Fruit fly (Drosophila melanogaster): Measurements from ENCODE around the gene Dref.

Dref gene

dm6 chr2L:10009800-10010658 lies 43.0 kb upstream of the Dref start (continued):
- TF ChIP-seq Bdp1 (GFP tag; optimal IDR thresholded peaks at IDR 0.05) (peak; percentile 91), gt (GFP tag; IDR thresholded peaks at IDR 0.05) (peak; percentile 90), Doc2 (GFP tag; IDR thresholded peaks at IDR 0.05) (peak; percentile 94), CG10654 (GFP tag; optimal IDR thresholded peaks at IDR 0.05) (peak; percentile 95), so (GFP tag; IDR thresholded peaks at IDR 0.05) (peak; percentile 97), sima (GFP tag; optimal IDR thresholded peaks at IDR 0.05) (peak; percentile 89), emc (GFP tag; optimal IDR thresholded peaks at IDR 0.05) (peak; percentile 96), grau (tag; optimal IDR thresholded peaks at IDR 0.05) (peak; percentile 96), zen (tag; optimal IDR thresholded peaks at IDR 0.05) (peak; percentile 93), zf30C (GFP tag; optimal IDR thresholded peaks at IDR 0.05) (no peak), CG4854 (GFP tag; optimal IDR thresholded peaks at IDR 0.05) (peak; percentile 95), D19A (tag; optimal IDR thresholded peaks at IDR 0.05) (peak; percentile 91), kay (GFP tag; optimal IDR thresholded peaks at IDR 0.05) (peak; percentile 97), pzg (GFP tag; optimal IDR thresholded peaks at IDR 0.05) (peak; percentile 31), CG13894 (tag; optimal IDR thresholded peaks at IDR 0.05) (no peak), CG2116 (GFP tag; optimal IDR thresholded peaks at IDR 0.05) (peak; percentile 62), bcd (GFP tag; optimal IDR thresholded peaks at IDR 0.05) (peak; percentile 96), Sox102F (GFP tag; optimal IDR thresholded peaks at IDR 0.05) (peak; percentile 96), ranshi (GFP tag; IDR thresholded peaks at IDR 0.05) (peak; percentile 98), ATbp (GFP tag; optimal IDR thresholded peaks at IDR 0.05) (peak; percentile 94), CG17568 (GFP tag; optimal IDR thresholded peaks at IDR 0.05) (peak; percentile 93), CG3838 (GFP tag; optimal IDR thresholded peaks at IDR 0.05) (peak; percentile 89), crp (GFP tag; optimal IDR thresholded peaks at IDR 0.05) (peak; percentile 11 to 78), slou (GFP tag; optimal IDR thresholded peaks at IDR 0.05) (peak; percentile 94), sna (GFP tag; IDR thresholded peaks at IDR 0.05; ENCODE audit: partially characterized antibody) (0 out of 2 replicates have a peak, but pooled peaks have one; percentile 18), fu2 (GFP tag; optimal IDR thresholded peaks at IDR 0.05) (peak; percentile 97), CG17328 (GFP tag; IDR thresholded peaks at IDR 0.05) (peak; percentile 96), Chrac-16 (GFP tag; optimal IDR thresholded peaks at IDR 0.05) (peak; percentile 98), ro (GFP tag; IDR thresholded peaks at IDR 0.05) (peak; percentile 91), MTF-1 (GFP tag; optimal IDR thresholded peaks at IDR 0.05; ENCODE audit: borderline replicate concordance) (peak; percentile 91), CG12299 (tag; optimal IDR thresholded peaks at IDR 0.05) (peak; percentile 94), CG10979 (tag; optimal IDR thresholded peaks at IDR 0.05) (peak; percentile 95), dm (GFP tag; optimal IDR thresholded peaks at IDR 0.05) (peak; percentile 97), CG7928 (GFP tag; optimal IDR thresholded peaks at IDR 0.05) (peak; percentile 77), CG5180 (GFP tag; optimal IDR thresholded peaks at IDR 0.05) (peak; percentile 86), dan (GFP tag; IDR thresholded peaks at IDR 0.05) (no peak; the same call in none of the 2 replicates), CG11504 (tag; optimal IDR thresholded peaks at IDR 0.05) (peak; percentile 95), ind (GFP tag; optimal IDR thresholded peaks at IDR 0.05) (peak; percentile 98), Blimp-1 (GFP tag; optimal IDR thresholded peaks at IDR 0.05) (peak; percentile 93), CG8478 (optimal IDR thresholded peaks at IDR 0.05) (no peak), nau (GFP tag; optimal IDR thresholded peaks at IDR 0.05) (peak; percentile 92), CG2875 (GFP tag; optimal IDR thresholded peaks at IDR 0.05) (peak; percentile 90), Deaf1 (tag; optimal IDR thresholded peaks at IDR 0.05) (peak; percentile 80), jigr1 (GFP tag; IDR thresholded peaks at IDR 0.05) (peak; percentile 89), CoRest (tag; optimal IDR thresholded peaks at IDR 0.05) (peak; percentile 97), PHDP (tag; optimal IDR thresholded peaks at IDR 0.05) (peak; percentile 97), CG34376 (GFP tag; optimal IDR thresholded peaks at IDR 0.05) (peak; percentile 96), CG18011 (GFP tag; optimal IDR thresholded peaks at IDR 0.05) (peak; percentile 86)

All from whole organism, embryonic.